Fruit fly (Drosophila melanogaster): ENCODE measurements around the gene Glyp.

Gene Glyp

DNA sequence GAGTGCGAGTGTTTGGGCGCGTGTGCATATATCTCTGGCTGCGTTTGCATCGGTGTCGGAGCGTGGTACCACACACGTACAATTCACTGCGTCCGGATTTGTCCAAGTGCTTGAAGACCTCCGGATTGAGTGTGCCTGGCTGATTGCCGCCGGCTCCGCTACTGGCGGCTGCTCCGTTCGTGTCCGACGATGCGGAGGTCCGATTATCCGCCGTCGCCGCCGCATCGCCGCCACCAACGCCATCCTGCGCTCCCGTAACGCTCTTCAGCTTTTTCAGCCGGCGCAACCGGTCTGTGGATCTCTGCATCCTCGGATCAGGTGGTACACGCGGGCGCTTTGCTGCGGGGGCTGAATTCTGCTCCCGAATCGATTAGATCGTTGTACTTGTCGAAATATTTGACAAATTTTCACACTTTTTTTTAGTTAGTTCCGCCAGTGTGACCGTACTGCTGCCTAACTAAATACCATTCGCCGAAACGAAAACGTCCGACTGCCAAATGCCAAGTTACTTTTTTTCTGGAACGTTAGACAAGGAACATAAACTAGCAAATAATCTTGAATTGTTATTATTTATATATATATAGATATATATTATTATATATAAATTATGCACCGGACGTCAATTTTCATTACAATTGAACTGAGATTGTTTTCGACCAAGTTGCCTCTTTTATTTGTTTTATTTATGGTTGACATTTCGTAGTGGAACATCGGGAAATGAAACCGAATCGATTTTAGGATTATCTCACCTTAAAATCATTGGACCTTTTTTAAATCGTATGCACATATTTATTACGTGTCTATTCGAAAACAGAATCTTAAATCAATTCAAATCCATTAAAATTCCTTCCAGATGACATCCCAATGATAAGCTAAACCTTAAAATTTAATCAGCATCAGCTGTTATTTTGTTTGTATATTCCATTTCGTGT lies 14.4 kb downstream of the Glyp start, which contains the start of gene tho2 (continued):
- no peak for TF ChIP-seq zen2 (GFP tag; IDR thresholded peaks at IDR 0.05; ENCODE audit: partially characterized antibody)
- no peak for TF ChIP-seq Opbp (GFP tag; IDR thresholded peaks at IDR 0.05; ENCODE audit: partially characterized antibody)
- peak; percentile 64 for TF ChIP-seq CG4617 (GFP tag; optimal IDR thresholded peaks at IDR 0.05; ENCODE audit: borderline replicate concordance)
- TF ChIP-seq Ets65A (GFP tag): no peak
- 0 out of 2 replicates have a peak, but pooled peaks have one; percentile 10 for TF ChIP-seq CG6689 (GFP tag; IDR thresholded peaks at IDR 0.05)
- no peak for TF ChIP-seq zf30C (GFP tag; optimal IDR thresholded peaks at IDR 0.05)
- TF ChIP-seq lilli (GFP tag; optimal IDR thresholded peaks at IDR 0.05): no peak
- no peak for TF ChIP-seq schlank (tag; optimal IDR thresholded peaks at IDR 0.05)
- no peak for TF ChIP-seq hkb (optimal IDR thresholded peaks at IDR 0.05)
- TF ChIP-seq hkb (GFP tag; IDR thresholded peaks at IDR 0.05): no peak
- no peak for TF ChIP-seq pita (GFP tag; optimal IDR thresholded peaks at IDR 0.05)
- TF ChIP-seq mam (GFP tag; optimal IDR thresholded peaks at IDR 0.05): no peak
- TF ChIP-seq crol (GFP tag; IDR thresholded peaks at IDR 0.05): no peak
- TF ChIP-seq CG6254 (GFP tag; optimal IDR thresholded peaks at IDR 0.05): no peak
- TF ChIP-seq CG17612 (GFP tag; IDR thresholded peaks at IDR 0.05): no peak
- TF ChIP-seq CG34422 (GFP tag; IDR thresholded peaks at IDR 0.05): peak; percentile 51; the same call in 1 of the 3 replicates
- no peak for TF ChIP-seq insv (GFP tag; optimal IDR thresholded peaks at IDR 0.05)
- TF ChIP-seq ase (GFP tag; IDR thresholded peaks at IDR 0.05): no peak
- no peak for TF ChIP-seq Fer3 (tag; optimal IDR thresholded peaks at IDR 0.05)
- no peak for TF ChIP-seq so (GFP tag; IDR thresholded peaks at IDR 0.05)
- TF ChIP-seq twi (tag; optimal IDR thresholded peaks at IDR 0.05): no peak
- TF ChIP-seq CG14441 (GFP tag; IDR thresholded peaks at IDR 0.05): no peak
- no peak for TF ChIP-seq CG12104 (GFP tag; optimal IDR thresholded peaks at IDR 0.05)
- no peak for TF ChIP-seq Side (GFP tag; optimal IDR thresholded peaks at IDR 0.05)
- no peak for TF ChIP-seq CG31441 (GFP tag; IDR thresholded peaks at IDR 0.05)
- TF ChIP-seq lbe (GFP tag; optimal IDR thresholded peaks at IDR 0.05): no peak
- TF ChIP-seq Bgb (GFP tag; IDR thresholded peaks at IDR 0.05; ENCODE audit: partially characterized antibody): no peak; the same call in 1 of the 2 replicates
- peak; percentile 95 for TF ChIP-seq CG1603 (tag; optimal IDR thresholded peaks at IDR 0.05)
- no peak for TF ChIP-seq Meics (GFP tag; optimal IDR thresholded peaks at IDR 0.05)
- TF ChIP-seq CG13296 (GFP tag; optimal IDR thresholded peaks at IDR 0.05): no peak
- TF ChIP-seq CG16779 (GFP tag; IDR thresholded peaks at IDR 0.05): no peak
- TF ChIP-seq CG6854 (GFP tag; optimal IDR thresholded peaks at IDR 0.05): no peak
- TF ChIP-seq fru (optimal IDR thresholded peaks at IDR 0.05): no peak
- TF ChIP-seq CG4820 (GFP tag; optimal IDR thresholded peaks at IDR 0.05): no peak
- no peak for TF ChIP-seq zen (tag; optimal IDR thresholded peaks at IDR 0.05)
- TF ChIP-seq Vsx1 (GFP tag; optimal IDR thresholded peaks at IDR 0.05): no peak
- peak; percentile 98 for TF ChIP-seq CG30020 (tag; optimal IDR thresholded peaks at IDR 0.05)
- TF ChIP-seq CG34224 (GFP tag; IDR thresholded peaks at IDR 0.05; ENCODE audit: partially characterized antibody): no peak
- no peak for TF ChIP-seq CG4424 (GFP tag; optimal IDR thresholded peaks at IDR 0.05)
- TF ChIP-seq ems (GFP tag; optimal IDR thresholded peaks at IDR 0.05): no peak
- TF ChIP-seq pb (GFP tag; optimal IDR thresholded peaks at IDR 0.05): no peak
- TF ChIP-seq ash1 (GFP tag; optimal IDR thresholded peaks at IDR 0.05): no peak
- 0 out of 2 replicates have a peak, but pooled peaks have one; percentile 16 for TF ChIP-seq CG32772 (GFP tag; IDR thresholded peaks at IDR 0.05)
- TF ChIP-seq ftz-f1 (GFP tag; optimal IDR thresholded peaks at IDR 0.05): no peak
- TF ChIP-seq pzg (GFP tag; optimal IDR thresholded peaks at IDR 0.05): peak; percentile 45
- TF ChIP-seq CG16815 (GFP tag; optimal IDR thresholded peaks at IDR 0.05): no peak
